Worm (Caenorhabditis elegans): ENCODE data around the gene F54B11.8.

ce11 chrX:13578483-13578882 lies 25.2 kb downstream of the F54B11.8 start, which contains the start of gene F54B11.11:
- no peak for TF ChIP-seq aly-2 (tag; optimal IDR thresholded peaks at IDR 0.05)
- no peak for TF ChIP-seq lin-14 (GFP tag; optimal IDR thresholded peaks at IDR 0.05)
- no peak for TF ChIP-seq mef-2 (tag; optimal IDR thresholded peaks at IDR 0.05)
- no peak for TF ChIP-seq lsy-2 (tag; optimal IDR thresholded peaks at IDR 0.05)
